Fruit fly (Drosophila melanogaster) S2 (cell line): ENCODE data around the gene CG31676.

Experiments
- CG8478 ChIP-seq: fragments of >200 bp; optimal IDR thresholded peaks from 2 replicates; lab custom pipeline; 2018
- CTCF ChIP-seq, 2 experiments: fragments of >200 bp; optimal IDR thresholded peaks; 2 replicates each; lab custom pipeline; 2018

CG31676 gene

DNA sequence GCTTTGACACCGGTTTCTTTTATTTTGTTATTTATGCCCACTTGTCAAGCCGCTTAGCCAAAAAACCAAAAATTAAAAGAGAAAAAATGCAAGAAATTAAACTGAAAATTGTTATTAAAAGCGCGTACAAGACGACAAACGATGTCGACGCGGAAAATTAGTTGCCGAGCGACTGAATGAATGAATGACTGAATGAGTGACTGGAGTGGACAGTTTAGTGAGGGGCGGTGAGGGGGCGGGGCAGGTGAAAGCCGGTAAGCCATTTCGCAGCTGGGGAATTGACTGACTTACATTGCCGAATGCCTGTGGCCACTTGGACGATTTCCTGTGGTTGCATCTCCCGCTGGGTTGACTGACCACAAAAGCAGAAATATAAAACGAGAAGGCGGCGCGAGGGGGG is 33.9 kb upstream of the CG31676 start:
- no peak for TF ChIP-seq CTCF (optimal IDR thresholded peaks at IDR 0.05; lab: Kevin White, UChicago)
- no peak for TF ChIP-seq CG8478

dm6 chr2L:20807617-20808509 is 32.7 kb upstream of the CG31676 start:
- TF ChIP-seq CTCF (optimal IDR thresholded peaks at IDR 0.05; lab: Kevin White, UChicago) = no peak
- no peak for TF ChIP-seq CG8478

- TF ChIP-seq CG8478 (no peak), CTCF (optimal IDR thresholded peaks at IDR 0.05; lab: Kevin White, UChicago) (no peak)
Measured at dm6 chr2L:20808510-20809195, 31.9 kb upstream of the CG31676 start.

dm6 chr2L:20809229-20809628 is 31.3 kb upstream of the CG31676 start:
- TF ChIP-seq CTCF (optimal IDR thresholded peaks at IDR 0.05; lab: Kevin White, UChicago) (no peak), CG8478 (no peak)

dm6 chr2L:20811039-20811652 is 29.4 kb upstream of the CG31676 start:
- TF ChIP-seq CTCF (optimal IDR thresholded peaks at IDR 0.05; lab: Kevin White, UChicago) = no peak

dm6 chr2L:20812283-20813189 is 28.0 kb upstream of the CG31676 start:
- no peak for TF ChIP-seq CG8478
- TF ChIP-seq CTCF (optimal IDR thresholded peaks at IDR 0.05; lab: Kevin White, UChicago) = no peak

DNA sequence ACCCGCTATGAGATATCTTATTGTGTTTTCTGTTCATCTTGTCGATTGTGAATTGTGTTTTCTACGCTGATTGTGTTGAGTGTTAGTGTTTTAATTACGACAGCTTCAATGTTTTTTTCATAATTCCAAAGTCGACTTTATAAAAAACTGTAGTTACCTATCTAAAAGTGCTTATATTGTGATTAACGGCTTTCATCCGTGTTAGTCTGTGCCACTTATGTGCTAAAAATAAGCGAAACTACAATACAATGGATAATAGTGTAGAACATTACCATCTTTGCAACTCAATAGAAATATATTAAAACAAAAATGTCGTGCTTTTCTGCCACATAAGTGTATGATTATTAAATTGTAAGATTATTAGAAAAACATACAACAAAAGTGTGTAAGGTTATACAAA is 24.4 kb upstream of the CG31676 start, which contains the start of gene CG33322:
TSS of gene CG33322 (minus strand) at position 101 of the 400 bp plus-strand sequence.
- TF ChIP-seq CG8478 (no peak), CTCF (optimal IDR thresholded peaks at IDR 0.05; lab: Kevin White, UChicago) (no peak)

- no peak for TF ChIP-seq CG8478
- no peak for TF ChIP-seq CTCF (optimal IDR thresholded peaks at IDR 0.05; lab: Kevin White, UChicago)
Measured at dm6 chr2L:20817170-20817569, 23.4 kb upstream of the CG31676 start, which contains the start of gene CheB38b. CheB38b (minus strand) TSS chr2L:20817270.

dm6 chr2L:20818432-20818831 is 22.1 kb upstream of the CG31676 start, which contains the start of gene CheB38a:
CheB38a (minus strand) TSS chr2L:20818532.
- no peak for TF ChIP-seq CTCF (optimal IDR thresholded peaks at IDR 0.05; lab: Kevin White, UChicago)
- no peak for TF ChIP-seq CG8478

DNA sequence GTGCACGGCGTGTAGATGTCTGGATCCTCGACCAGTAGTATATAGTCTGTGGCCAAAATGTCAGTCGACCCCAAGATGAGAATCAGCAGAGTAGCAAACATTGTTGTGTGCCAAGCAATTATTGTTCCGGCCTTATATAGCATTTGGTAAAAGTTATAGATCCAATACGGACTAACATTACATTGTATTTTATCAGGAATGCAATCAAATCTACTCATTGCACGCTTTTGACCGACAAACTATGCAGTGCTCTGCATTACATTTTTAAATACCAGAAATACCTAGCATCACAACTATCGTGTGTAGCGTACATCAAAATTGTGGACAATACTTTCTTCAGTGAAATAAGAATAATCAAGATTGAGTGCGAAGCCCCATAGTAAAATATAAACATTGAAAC is 19.8 kb upstream of the CG31676 start, which contains the start of gene CheB38c:
TSS of gene CheB38c (minus strand) at position 101 of the 400 bp plus-strand sequence.
- TF ChIP-seq CG8478 (no peak), CTCF (optimal IDR thresholded peaks at IDR 0.05; lab: Kevin White, UChicago) (no peak)

dm6 chr2L:20821249-20822024 is 19.1 kb upstream of the CG31676 start:
- TF ChIP-seq CG8478 = no peak
- no peak for TF ChIP-seq CTCF (optimal IDR thresholded peaks at IDR 0.05; lab: Kevin White, UChicago)

dm6 chr2L:20822025-20822371 is 18.6 kb upstream of the CG31676 start:
- peak in 1 of 2 experiments; percentile 0 for TF ChIP-seq CTCF (optimal IDR thresholded peaks at IDR 0.05; lab: Kevin White, UChicago)
- no peak for TF ChIP-seq CG8478

DNA sequence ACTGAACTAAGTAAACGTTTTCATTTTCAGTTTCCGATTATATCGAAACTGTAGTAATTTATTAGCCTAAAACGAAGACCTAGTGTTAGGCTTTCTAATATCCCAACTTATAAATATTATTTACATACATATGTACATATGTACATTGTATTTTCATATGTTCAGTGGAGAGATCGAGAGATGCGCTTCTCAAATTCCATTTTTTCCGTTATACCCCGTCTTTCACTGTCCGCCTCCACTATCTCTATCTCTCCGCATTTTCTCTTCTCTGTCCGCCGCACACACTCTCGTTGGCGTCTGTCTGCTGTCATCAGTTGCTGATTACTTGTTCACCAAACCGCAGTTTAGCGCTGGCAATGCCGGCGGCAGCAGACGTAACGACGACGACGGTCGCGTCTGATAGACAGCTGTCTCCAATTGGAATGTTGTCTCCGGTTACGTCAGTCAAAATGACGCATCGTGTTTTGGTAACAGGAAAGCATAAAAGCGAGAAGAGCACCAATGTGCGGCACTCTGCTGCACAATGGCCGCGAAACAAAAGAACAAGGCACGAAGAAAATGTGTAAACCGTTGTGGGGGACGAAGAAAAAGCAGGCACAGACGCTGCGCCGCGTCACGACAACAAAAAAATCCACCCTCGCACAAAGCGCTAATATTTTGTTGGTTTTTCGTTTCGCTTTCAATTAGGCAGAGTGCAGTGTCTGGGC is 17.9 kb upstream of the CG31676 start, which contains the start of gene CG9331:
TSS of gene CG9331 (plus strand) at position 340 of the 707 bp plus-strand sequence.
- no peak for TF ChIP-seq CG8478
- TF ChIP-seq CTCF (optimal IDR thresholded peaks at IDR 0.05; lab: Kevin White, UChicago) = peak in 1 of 2 experiments; percentile 20
